Worm (Caenorhabditis elegans) whole organism, L2 larva: ENCODE measurements around the gene acs-7.

Experiments used
- C34F6.9 ChIP-seq: fragments of 150-350 bp; optimal IDR thresholded peaks from 2 replicates; lab custom pipeline; 2014; ENCODE audit warnings: missing biosample characterization, missing genetic modification characterization
- F13H6.1 ChIP-seq: sonication (generic microtip); optimal IDR thresholded peaks from 2 replicates; lab custom pipeline; 2016; ENCODE audit warnings: missing genetic modification characterization, missing compliant biosample characterization
- R02D3.7 ChIP-seq: fragments of 150-350 bp; optimal IDR thresholded peaks from 2 replicates; lab custom pipeline; 2014; ENCODE audit warnings: missing biosample characterization, missing genetic modification characterization
- Y55F3AM.14 ChIP-seq: fragments of 200-800 bp; sonication (Bioruptor generic); optimal IDR thresholded peaks from 2 replicates; lab custom pipeline; 2018; ENCODE audit warnings: mild to moderate bottlenecking, missing genetic modification characterization, missing compliant biosample characterization
- alr-1 ChIP-seq: fragments of 150-350 bp; optimal IDR thresholded peaks from 2 replicates; lab custom pipeline; 2014; ENCODE audit warnings: missing biosample characterization, missing genetic modification characterization
- aly-2 ChIP-seq: fragments of 150-350 bp; optimal IDR thresholded peaks from 2 replicates; lab custom pipeline; 2014; ENCODE audit warnings: missing biosample characterization, missing genetic modification characterization
- blmp-1 ChIP-seq: sonication (generic microtip); optimal IDR thresholded peaks from 2 replicates; lab custom pipeline; 2017; ENCODE audit warnings: missing genetic modification characterization, mild to moderate bottlenecking, missing compliant biosample characterization, antibody characterized with exemption, moderate library complexity; ENCODE audit not compliant: insufficient read depth
- ceh-82 ChIP-seq: fragments of 150-350 bp; optimal IDR thresholded peaks from 2 replicates; lab custom pipeline; 2014; ENCODE audit warnings: missing biosample characterization, missing genetic modification characterization
- dmd-4 ChIP-seq: sonication (generic microtip); optimal IDR thresholded peaks from 2 replicates; lab custom pipeline; 2017; ENCODE audit warnings: missing biosample characterization, missing genetic modification characterization
- egl-27 ChIP-seq: sonication (generic microtip); optimal IDR thresholded peaks from 3 replicates; lab custom pipeline; 2017; ENCODE audit warnings: missing biosample characterization, missing genetic modification reagents, missing genetic modification characterization
- elt-1 ChIP-seq: fragments of 150-350 bp; optimal IDR thresholded peaks from 2 replicates; lab custom pipeline; 2014; ENCODE audit warnings: missing biosample characterization, missing genetic modification characterization
- elt-3 ChIP-seq: sonication (generic microtip); optimal IDR thresholded peaks from 2 replicates; lab custom pipeline; 2017; ENCODE audit warnings: missing biosample characterization, missing genetic modification characterization
- fos-1 ChIP-seq: fragments of 150-350 bp; optimal IDR thresholded peaks from 2 replicates; lab custom pipeline; 2014; ENCODE audit warnings: missing biosample characterization, missing genetic modification characterization
- mab-5 ChIP-seq: fragments of 150-350 bp; optimal IDR thresholded peaks from 2 replicates; lab custom pipeline; 2014; ENCODE audit warnings: missing biosample characterization, missing genetic modification characterization
- nhr-10 ChIP-seq: sonication (generic microtip); optimal IDR thresholded peaks from 2 replicates; lab custom pipeline; 2017; ENCODE audit warnings: missing biosample characterization, missing genetic modification characterization
- nhr-11 ChIP-seq: fragments of 150-350 bp; optimal IDR thresholded peaks from 2 replicates; lab custom pipeline; 2014; ENCODE audit warnings: missing biosample characterization, missing genetic modification characterization
- nhr-12 ChIP-seq: fragments of 150-350 bp; optimal IDR thresholded peaks from 2 replicates; lab custom pipeline; 2014; ENCODE audit warnings: missing biosample characterization, missing genetic modification characterization
- nhr-129 ChIP-seq: fragments of 150-350 bp; optimal IDR thresholded peaks from 2 replicates; lab custom pipeline; 2014; ENCODE audit warnings: missing biosample characterization, missing genetic modification characterization
- nhr-237 ChIP-seq: fragments of 150-350 bp; optimal IDR thresholded peaks from 2 replicates; lab custom pipeline; 2014; ENCODE audit warnings: missing biosample characterization, missing genetic modification characterization
- nhr-6 ChIP-seq: fragments of 150-350 bp; optimal IDR thresholded peaks from 2 replicates; lab custom pipeline; 2014; ENCODE audit warnings: missing biosample characterization, missing genetic modification characterization
- nhr-77 ChIP-seq: fragments of 150-350 bp; optimal IDR thresholded peaks from 2 replicates; lab custom pipeline; 2014; ENCODE audit warnings: missing biosample characterization, missing genetic modification characterization
- peb-1 ChIP-seq: fragments of 150-350 bp; optimal IDR thresholded peaks from 2 replicates; lab custom pipeline; 2014; ENCODE audit warnings: missing biosample characterization, missing genetic modification characterization
- sem-4 ChIP-seq: fragments of 150-350 bp; optimal IDR thresholded peaks from 2 replicates; lab custom pipeline; 2014; ENCODE audit warnings: missing biosample characterization, missing genetic modification reagents, missing genetic modification characterization
- skn-1 ChIP-seq: sonication (generic microtip); optimal IDR thresholded peaks from 2 replicates; lab custom pipeline; 2017; ENCODE audit warnings: missing biosample characterization, missing genetic modification characterization
- sma-3 ChIP-seq: sonication (generic microtip); optimal IDR thresholded peaks from 2 replicates; lab custom pipeline; 2016; ENCODE audit warnings: missing genetic modification reagents, missing genetic modification characterization, missing compliant biosample characterization
- sma-9 ChIP-seq, 2 experiments: fragments of 150-350 bp in 1 of 2; sonication (generic microtip) in 1 of 2; optimal IDR thresholded peaks; 2 replicates each; lab custom pipeline; 2014 to 2016; ENCODE audit warnings: missing genetic modification characterization in 2 of 2, mild to moderate bottlenecking in 1 of 2, missing biosample characterization in 1 of 2, missing compliant biosample characterization in 1 of 2, missing genetic modification reagents in 1 of 2, moderate library complexity in 1 of 2
- snpc-4 ChIP-seq: fragments of 150-350 bp; optimal IDR thresholded peaks from 2 replicates; lab custom pipeline; 2014; ENCODE audit warnings: missing biosample characterization, missing genetic modification characterization
- unc-55 ChIP-seq: fragments of 150-350 bp; sonication (generic microtip); optimal IDR thresholded peaks from 3 replicates; lab custom pipeline; 2014; ENCODE audit warnings: missing biosample characterization, missing genetic modification reagents, missing genetic modification characterization
- unc-62 ChIP-seq: fragments of 150-350 bp; optimal IDR thresholded peaks from 2 replicates; lab custom pipeline; 2014; ENCODE audit warnings: missing biosample characterization, missing genetic modification reagents, missing genetic modification characterization
- ztf-1 ChIP-seq: fragments of 200-800 bp; sonication (Bioruptor generic); conservative IDR thresholded peaks from 2 replicates; pipeline ENCODE4 v1.3.6; 2022; ENCODE audit warnings: missing genetic modification characterization, missing compliant biosample characterization
- ztf-11 ChIP-seq: sonication (generic microtip); optimal IDR thresholded peaks from 2 replicates; lab custom pipeline; 2017; ENCODE audit warnings: missing biosample characterization, missing genetic modification characterization

acs-7 gene

DNA sequence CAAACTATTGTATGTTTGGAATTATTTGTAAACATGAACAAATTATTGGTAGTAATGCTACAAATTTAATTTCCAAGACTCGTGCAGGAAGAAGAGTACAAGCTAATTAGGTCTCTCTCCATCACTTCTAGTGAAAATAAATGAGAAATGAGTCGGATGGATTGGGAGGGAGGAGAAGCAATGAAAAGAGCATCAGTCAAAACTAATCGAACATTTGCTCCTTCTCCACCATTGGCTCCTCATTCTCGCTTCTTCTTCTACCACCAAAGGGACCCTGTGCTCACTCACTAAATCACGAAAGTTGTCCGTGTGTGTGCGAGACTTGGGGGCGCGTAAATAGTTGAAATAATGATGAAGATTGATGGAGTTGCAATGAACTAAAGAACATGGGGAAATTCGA lies 15.0 kb downstream of the acs-7 start (continued):
- TF ChIP-seq egl-27 (tag; lab: Kevin White, UChicago) = no peak
- no peak for TF ChIP-seq snpc-4
- no peak for TF ChIP-seq Y55F3AM.14 (GFP tag; lab: Kevin White, UChicago)
- TF ChIP-seq C34F6.9 = peak; percentile 56

DNA sequence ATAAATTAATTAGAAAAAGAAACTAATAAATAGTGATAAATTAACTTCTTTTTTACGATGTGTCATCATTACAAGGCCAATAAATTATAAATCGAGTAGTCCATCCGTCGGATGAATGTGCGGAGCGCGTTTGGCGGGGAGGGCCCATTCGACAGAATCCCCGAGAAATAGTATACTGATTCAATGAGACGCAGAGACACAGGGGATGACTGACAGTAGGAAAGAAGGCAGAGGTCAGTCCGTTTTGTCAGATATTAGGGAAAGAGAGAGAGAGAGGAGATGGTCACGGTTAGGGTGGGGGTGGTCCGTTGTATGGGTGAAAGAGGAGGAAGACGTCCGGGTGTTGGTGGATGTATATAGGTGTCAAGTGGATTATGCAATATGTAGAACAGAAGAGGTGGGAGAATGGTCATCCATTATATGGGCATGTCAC lies 16.8 kb downstream of the acs-7 start:
- no peak for TF ChIP-seq aly-2 (tag; lab: Kevin White, UChicago)
- TF ChIP-seq mab-5 = peak; percentile 87
- TF ChIP-seq nhr-12 (tag; lab: Kevin White, UChicago) = no peak

DNA sequence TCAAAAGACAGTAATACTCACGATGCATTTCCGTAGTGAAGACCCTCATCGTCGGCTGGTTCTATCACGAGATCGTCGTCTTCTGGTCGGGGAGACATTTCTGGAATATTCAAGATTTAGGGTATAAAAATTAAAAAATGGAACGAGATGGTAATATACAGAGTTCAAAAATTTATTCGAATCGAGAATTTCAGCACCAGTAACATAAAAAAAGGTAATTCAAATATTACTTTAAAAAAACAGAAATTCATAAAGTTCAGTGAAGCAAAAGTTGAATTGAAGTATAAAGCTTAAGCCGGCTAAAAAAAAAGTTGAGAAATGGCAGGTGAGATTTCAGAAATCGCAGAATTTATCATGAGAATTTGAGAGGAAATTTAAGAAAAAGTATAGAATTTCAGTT lies 18.4 kb downstream of the acs-7 start, which contains the start of gene cam-1:
cam-1 (minus strand) TSS at position 101 of the 400 bp plus-strand sequence.
- TF ChIP-seq sma-9 (GFP tag; optimal IDR thresholded peaks at IDR 0.05; lab: Kevin White, UChicago) = no peak
- no peak for TF ChIP-seq sma-9 (tag; optimal IDR thresholded peaks at IDR 0.05; lab: Kevin White, UChicago)
- no peak for TF ChIP-seq nhr-6 (tag; lab: Kevin White, UChicago)
- no peak for TF ChIP-seq R02D3.7
- no peak for TF ChIP-seq blmp-1 (tag; lab: Kevin White, UChicago)
- TF ChIP-seq, all 48 proteins: peak for 0

ce11 chrII:9310794-9311193 lies 19.0 kb downstream of the acs-7 start:
- TF ChIP-seq unc-55 (GFP tag; lab: Kevin White, UChicago) (peak; percentile 31), ztf-1 (GFP tag; lab: Robert Waterston, UW) (no peak)

DNA sequence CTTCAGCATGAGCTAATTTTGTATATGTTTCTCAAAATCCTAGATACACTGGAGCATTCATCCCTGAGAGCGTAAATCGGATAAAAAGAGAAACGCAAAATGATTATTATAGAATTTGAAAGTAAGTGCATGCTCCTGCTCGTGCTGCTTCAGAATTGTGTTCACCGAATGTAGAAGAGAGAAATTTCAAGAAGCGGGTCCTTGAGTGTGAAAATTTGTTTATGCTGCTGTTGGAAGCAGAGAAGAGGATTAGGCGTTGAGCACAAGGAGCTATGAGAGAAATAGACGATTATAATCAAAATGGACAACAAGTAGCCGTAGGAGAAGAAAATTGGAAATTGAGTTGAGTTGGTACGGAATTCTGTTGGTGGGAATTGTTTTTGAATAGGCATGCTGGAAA lies 19.9 kb downstream of the acs-7 start:
- TF ChIP-seq peb-1 (tag; lab: Kevin White, UChicago) = no peak
- TF ChIP-seq unc-55 (GFP tag; lab: Kevin White, UChicago) = peak; percentile 22

DNA sequence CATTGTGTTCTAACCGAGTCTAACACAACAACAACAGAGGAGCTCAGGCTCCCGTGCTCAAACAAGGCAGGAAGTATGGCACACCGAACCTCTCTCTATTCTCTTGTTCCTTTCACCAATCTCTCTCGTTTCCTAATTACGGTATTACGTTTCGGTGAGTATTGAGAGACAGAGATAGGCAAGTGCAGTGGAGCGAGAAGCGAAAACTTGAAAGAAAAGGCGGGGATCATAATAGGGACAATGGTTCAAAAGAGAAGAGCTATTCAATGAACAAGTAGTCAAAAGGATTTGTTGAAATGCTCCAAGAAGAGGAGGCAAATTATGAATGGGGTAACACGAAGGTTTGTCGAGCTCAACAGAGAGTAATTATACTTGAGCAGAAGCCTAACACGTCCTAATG lies 21.5 kb downstream of the acs-7 start:
- TF ChIP-seq elt-1 = no peak
- no peak for TF ChIP-seq nhr-129
- no peak for TF ChIP-seq elt-3 (tag; lab: Kevin White, UChicago)
- no peak for TF ChIP-seq sma-9 (GFP tag; optimal IDR thresholded peaks at IDR 0.05; lab: Kevin White, UChicago)
- no peak for TF ChIP-seq sma-9 (tag; optimal IDR thresholded peaks at IDR 0.05; lab: Kevin White, UChicago)
- TF ChIP-seq alr-1 (tag; lab: Kevin White, UChicago) = no peak
- TF ChIP-seq dmd-4 = no peak
- no peak for TF ChIP-seq skn-1 (tag; lab: Kevin White, UChicago)
- no peak for TF ChIP-seq unc-62 (GFP tag; lab: Kevin White, UChicago)
- TF ChIP-seq peb-1 (tag; lab: Kevin White, UChicago) = no peak
- TF ChIP-seq nhr-237 = no peak
- no peak for TF ChIP-seq fos-1 (tag; lab: Kevin White, UChicago)
- TF ChIP-seq, all 48 proteins: peak for 0

DNA sequence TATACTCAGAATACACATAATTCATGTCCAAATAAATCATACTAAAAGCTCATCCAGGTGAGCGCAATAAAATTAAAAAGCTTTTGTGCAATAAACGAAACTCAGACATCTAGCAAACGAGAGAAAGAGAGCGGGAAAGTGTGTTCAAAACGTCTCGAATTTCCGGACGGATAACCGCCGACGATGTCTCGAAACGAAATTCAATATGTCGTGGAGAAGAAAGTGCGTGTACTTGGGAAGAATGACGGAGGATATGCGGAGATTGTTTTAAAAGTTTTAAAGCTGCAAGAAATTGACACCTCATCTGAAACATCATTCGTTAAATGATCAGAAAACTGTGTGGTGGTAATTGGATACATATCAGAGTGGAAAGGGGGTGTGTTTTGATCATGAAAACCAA lies 22.9 kb downstream of the acs-7 start:
- TF ChIP-seq F13H6.1 (peak; percentile 46), ztf-11 (tag; lab: Kevin White, UChicago) (no peak), ceh-82 (tag; lab: Kevin White, UChicago) (no peak), nhr-10 (tag; lab: Kevin White, UChicago) (no peak), nhr-77 (tag; lab: Kevin White, UChicago) (no peak), nhr-129 (peak; percentile 6), fos-1 (tag; lab: Kevin White, UChicago) (no peak), Y55F3AM.14 (GFP tag; lab: Kevin White, UChicago) (no peak), nhr-11 (tag; lab: Kevin White, UChicago) (no peak), sem-4 (tag; lab: Kevin White, UChicago) (no peak), sma-3 (no peak)
- TF ChIP-seq, all 48 proteins: peak for 2
